Worm (Caenorhabditis elegans): Measurements from ENCODE around the gene srh-2.

The srh-2 gene

DNA sequence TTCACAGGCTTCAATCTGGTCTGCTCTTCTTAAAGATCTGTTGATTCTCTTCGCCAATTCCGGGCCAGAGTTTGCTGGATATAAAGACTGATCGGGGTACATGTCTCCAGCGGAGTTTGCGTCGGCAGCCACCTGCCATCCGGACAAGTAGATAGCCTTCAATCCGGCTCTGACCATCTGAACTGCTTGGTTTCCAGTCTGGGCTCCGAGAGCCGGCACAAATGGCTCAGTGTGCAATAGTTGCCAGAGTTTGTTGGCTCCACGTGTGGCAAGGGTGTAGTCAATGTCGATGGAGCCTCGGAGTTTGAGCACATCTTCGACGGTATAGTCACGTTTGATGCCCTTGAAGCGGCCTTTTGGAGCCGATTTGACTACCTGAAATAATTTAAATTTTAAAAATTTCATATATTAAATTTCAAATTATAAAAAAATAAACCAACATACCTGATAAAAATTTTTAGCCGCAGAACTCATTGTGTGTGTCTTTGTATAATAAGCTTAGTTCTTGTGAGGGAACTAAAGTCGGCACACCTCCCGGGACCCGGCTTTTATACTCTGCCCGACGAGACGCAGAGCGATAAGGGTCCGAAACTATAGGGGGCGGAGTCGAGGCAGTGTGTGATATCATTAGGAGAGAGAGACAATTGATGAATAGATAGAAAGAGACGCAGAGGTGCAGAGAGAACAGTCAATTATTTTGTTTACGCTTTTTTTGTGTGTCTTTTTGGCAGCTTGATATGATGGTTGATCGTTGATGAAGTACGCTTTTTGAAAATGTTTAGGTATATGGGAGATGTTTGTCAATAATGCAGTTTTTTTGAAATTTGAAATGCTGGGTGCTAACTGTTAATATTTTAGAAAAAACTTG lies at the start of gene srh-2, which contains the start of gene icl-1:
Gene srh-2, plus strand, starts transcription at position 818 of the 868 bp plus-strand sequence.
Gene icl-1, minus strand, starts transcription at position 521 of the 868 bp plus-strand sequence.
- TF ChIP-seq him-1 (tag; optimal IDR thresholded peaks at IDR 0.05) (no peak), dao-5 (tag; optimal IDR thresholded peaks at IDR 0.05) (no peak), W03F9.2 (tag; optimal IDR thresholded peaks at IDR 0.05) (peak; percentile 3)

DNA sequence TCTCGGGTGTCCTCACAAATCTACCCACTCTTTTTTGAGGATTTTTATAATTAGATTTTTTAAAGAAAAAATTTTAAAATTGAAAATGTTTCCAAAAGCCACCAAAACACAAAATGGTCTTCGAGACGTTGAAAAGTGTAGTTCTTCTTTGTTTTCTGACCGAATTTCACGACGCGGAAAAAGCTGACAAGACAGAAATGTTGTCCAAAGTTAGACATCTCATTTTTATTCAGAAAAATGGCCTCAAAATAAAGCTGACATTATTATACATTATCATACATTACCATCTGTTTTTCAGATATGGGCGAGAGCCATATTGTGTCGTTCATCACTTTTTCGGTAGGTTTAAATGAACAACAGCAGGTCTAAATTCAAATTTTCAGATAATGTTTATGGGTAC lies 48.4 kb upstream of the srh-2 start, which contains the start of gene srx-22:
Gene srx-22, plus strand, starts transcription at position 301 of the 400 bp plus-strand sequence.
- TF ChIP-seq W03F9.2 (tag; optimal IDR thresholded peaks at IDR 0.05) (no peak), dao-5 (tag; optimal IDR thresholded peaks at IDR 0.05) (no peak), him-1 (tag; optimal IDR thresholded peaks at IDR 0.05) (no peak)

DNA sequence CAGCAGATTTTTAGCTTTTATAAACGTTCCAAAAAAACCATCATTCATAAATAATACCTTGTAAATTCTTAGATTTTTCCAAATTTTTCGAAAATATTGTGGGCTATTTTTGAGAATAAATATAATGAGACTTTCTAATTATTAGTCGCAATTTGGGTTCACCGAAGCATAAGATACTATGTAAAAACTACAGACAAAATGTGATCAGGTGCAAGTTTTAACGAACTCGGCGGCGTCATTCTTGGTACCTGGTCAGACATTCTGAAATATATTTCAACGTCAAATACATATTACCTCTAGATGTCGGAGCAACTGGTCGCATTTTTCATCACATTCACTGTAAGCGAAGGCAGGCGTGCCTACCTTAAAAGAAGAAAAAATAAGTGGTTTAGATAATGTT lies 46.1 kb upstream of the srh-2 start, which contains the start of gene srx-23:
Gene srx-23, plus strand, starts transcription at position 301 of the 400 bp plus-strand sequence.
- TF ChIP-seq him-1 (tag; optimal IDR thresholded peaks at IDR 0.05) (no peak), W03F9.2 (tag; optimal IDR thresholded peaks at IDR 0.05) (no peak), dao-5 (tag; optimal IDR thresholded peaks at IDR 0.05) (no peak)

DNA sequence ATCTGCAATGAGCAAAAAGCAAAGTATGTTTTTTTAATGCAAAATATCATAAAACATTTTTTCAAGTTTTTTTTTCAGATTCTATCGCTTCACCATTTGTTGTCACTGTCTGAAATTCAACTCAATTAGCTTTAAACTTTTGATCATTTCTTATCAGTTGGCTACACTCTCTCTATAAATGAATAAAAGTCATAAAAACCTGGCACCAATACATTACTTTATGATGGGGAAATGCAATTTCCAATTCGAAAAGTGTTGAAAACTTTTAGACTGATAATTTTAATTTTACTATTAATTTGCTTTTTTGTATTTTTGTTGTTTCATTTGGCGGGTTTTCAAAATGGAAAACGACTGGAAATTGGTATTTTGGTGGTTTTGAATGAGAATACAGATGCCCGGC lies 44.2 kb upstream of the srh-2 start, which contains the start of gene F31F4.1:
Gene F31F4.1, plus strand, starts transcription at position 203 of the 400 bp plus-strand sequence.
- TF ChIP-seq dao-5 (tag; optimal IDR thresholded peaks at IDR 0.05) = no peak
- TF ChIP-seq him-1 (tag; optimal IDR thresholded peaks at IDR 0.05) = no peak
- TF ChIP-seq W03F9.2 (tag; optimal IDR thresholded peaks at IDR 0.05) = no peak

DNA sequence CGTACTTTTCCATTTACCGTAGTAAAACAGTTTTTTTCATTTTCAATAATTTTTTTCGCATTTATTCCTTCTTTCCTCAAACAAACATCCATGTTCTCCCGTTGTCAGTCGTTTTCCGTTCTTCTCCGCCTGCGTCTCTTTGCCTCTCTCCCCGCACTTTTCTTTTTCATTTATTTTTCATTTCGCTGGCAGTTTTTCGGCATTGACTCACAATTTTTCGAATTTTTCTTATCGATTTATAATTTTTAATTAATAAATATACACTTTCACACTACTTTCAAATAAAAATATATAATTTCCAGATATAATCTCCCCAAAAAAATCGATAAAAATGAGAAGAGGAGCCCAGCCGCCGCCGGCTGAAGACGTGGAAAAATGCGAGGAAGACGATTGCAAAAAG lies 40.7 kb upstream of the srh-2 start, which contains the start of gene H25P19.1:
Gene H25P19.1, plus strand, starts transcription at position 301 of the 400 bp plus-strand sequence.
- no peak for TF ChIP-seq him-1 (tag; optimal IDR thresholded peaks at IDR 0.05)
- no peak for TF ChIP-seq dao-5 (tag; optimal IDR thresholded peaks at IDR 0.05)
- no peak for TF ChIP-seq W03F9.2 (tag; optimal IDR thresholded peaks at IDR 0.05)

DNA sequence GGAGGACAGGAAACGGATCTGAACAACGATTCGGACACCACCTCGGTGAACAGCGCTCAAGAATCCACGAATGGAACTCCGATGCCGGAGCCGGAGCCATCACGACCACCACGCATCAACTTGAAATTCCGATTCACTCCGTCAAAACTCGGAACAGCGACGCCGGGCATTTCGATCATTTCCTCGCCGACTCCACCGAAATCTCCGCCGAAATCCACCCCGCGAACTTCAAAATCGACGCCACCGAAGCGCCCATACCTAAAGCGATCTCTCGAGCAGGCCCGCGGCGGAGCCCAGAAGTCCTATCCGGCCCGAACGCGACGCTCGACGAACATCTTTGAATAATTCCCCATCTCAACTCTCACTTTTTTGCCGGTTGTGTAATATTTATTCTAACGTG lies 38.6 kb upstream of the srh-2 start:
- TF ChIP-seq him-1 (tag; optimal IDR thresholded peaks at IDR 0.05) (no peak), W03F9.2 (tag; optimal IDR thresholded peaks at IDR 0.05) (no peak), dao-5 (tag; optimal IDR thresholded peaks at IDR 0.05) (no peak)

DNA sequence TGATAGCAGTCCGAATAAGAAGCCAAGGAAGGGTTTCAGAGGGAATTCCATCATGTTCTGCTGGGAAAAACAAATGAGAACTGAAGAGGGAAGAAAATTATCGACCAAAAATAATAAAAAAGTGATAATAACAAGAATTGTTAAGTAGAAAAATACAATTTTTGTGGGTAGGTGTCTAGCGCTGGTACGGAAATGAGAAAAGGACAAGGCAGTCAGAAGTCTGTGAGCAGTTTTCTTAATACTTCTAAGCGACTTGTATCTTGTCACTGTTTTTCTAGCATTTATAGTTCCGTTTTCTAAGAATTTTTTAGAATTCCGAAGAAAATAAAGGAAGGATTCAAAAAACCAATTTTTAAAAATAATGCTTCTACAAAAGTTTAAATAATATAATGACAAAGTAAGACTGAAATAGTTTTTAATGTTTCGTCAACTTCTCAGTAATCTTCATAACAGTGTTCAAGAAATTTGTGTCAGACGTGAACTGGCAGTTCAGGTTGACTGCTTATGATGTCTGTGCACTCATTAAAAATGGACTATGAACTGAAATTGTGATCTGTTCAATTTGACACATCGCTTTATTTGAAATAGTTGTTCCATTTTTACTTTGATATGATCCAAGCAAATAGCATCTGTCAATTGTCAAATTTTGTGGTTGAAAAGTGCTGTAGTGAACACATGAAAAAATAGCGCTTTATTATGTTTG lies 35.2 kb upstream of the srh-2 start, which contains the start of gene srx-4:
Gene srx-4, minus strand, starts transcription at position 51 of the 703 bp plus-strand sequence.
- TF ChIP-seq him-1 (tag; optimal IDR thresholded peaks at IDR 0.05) = no peak
- no peak for TF ChIP-seq dao-5 (tag; optimal IDR thresholded peaks at IDR 0.05)
- no peak for TF ChIP-seq W03F9.2 (tag; optimal IDR thresholded peaks at IDR 0.05)

DNA sequence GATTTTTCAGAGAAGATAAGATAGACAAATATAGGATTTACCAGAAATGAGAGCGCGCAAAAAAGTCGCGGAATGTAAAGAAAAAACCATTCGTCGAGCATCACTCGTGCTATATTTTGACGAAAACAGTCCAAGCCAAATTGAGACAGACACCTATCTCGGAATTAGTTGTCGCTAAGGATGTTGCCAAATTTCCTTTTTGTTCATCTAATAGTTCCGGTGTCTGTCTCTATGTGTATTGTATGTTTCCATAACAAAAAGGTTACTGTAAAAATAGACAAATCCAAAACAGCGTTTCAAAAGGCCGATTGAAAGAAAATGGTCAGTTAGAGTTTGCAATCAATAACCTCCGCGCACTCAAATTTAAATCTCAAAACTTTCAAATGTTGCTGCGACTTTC lies 33.5 kb upstream of the srh-2 start, which contains the start of gene srj-53:
Gene srj-53, minus strand, starts transcription at position 101 of the 400 bp plus-strand sequence.
- TF ChIP-seq him-1 (tag; optimal IDR thresholded peaks at IDR 0.05) (no peak), dao-5 (tag; optimal IDR thresholded peaks at IDR 0.05) (no peak), W03F9.2 (tag; optimal IDR thresholded peaks at IDR 0.05) (no peak)

DNA sequence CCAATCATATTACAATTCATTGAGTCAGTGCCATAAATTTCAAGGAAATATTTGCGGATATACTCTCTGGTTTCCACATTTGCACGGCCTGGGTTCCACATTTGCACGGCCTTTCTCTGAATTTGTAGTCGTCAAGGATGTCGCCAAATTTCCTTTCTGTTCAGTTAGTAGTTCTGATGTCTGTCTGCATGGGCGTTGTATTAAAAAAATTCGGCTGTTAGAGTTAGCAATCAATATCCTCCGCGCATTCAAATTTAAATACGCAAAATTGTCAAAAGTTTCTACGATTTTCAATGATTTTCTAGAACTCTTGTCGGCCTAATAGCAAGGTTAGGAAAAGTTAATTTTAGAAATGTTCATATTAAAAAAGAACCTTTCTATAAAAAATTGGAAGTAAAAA lies 32.2 kb upstream of the srh-2 start, which contains the start of gene srj-52:
Gene srj-52, minus strand, starts transcription at position 101 of the 400 bp plus-strand sequence.
- no peak for TF ChIP-seq W03F9.2 (tag; optimal IDR thresholded peaks at IDR 0.05)
- no peak for TF ChIP-seq him-1 (tag; optimal IDR thresholded peaks at IDR 0.05)
- no peak for TF ChIP-seq dao-5 (tag; optimal IDR thresholded peaks at IDR 0.05)

DNA sequence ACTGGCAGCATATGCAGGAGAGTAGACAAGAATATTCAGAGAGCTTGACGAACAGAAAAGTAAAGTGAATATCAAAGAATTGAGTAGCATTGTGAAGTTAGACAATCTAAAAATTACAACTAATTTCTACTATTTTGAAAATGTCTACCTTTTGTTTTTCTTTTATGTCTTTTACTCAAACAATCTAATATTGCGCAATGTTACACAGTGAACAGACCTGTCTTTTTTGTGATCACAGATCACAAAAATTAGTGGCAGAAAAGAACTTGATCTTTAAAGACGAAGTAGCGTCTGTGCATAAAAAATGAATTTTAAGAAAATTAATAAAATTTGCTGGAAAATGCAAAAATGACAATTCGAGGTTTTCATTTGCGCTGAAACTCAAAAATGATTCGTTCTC lies 29.1 kb upstream of the srh-2 start:
- no peak for TF ChIP-seq him-1 (tag; optimal IDR thresholded peaks at IDR 0.05)
- no peak for TF ChIP-seq W03F9.2 (tag; optimal IDR thresholded peaks at IDR 0.05)
- TF ChIP-seq dao-5 (tag; optimal IDR thresholded peaks at IDR 0.05) = no peak

DNA sequence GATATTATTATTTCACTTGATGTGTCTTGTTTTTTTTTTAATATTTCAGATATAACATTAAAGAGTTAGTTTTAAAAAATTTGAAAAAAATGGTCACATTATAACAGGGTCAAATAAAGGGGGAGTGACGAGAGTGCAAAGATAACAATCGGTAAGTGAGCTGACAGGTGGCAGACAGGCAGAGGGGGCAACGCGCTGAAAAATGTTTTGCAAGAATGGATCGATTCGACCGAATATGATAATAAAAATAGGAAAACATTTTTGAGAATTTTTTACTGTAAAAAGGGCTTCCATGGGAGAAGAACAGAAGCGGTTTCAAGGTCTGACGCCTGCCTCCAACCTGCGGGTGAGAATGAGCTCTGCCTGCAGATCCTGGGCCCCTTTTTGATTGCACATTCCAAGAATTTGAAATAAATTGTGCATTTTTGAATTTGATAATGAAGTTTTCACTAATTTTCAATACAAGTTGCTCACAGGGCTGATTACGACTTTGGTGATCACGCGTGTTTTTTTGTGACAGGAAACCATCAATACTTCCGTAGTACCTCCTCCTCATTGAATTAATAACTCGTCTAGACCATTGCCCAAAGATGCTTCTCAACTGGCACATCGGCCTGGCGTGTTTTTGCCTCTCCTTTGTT lies 28.5 kb upstream of the srh-2 start, which contains the start of the genes ugt-29 and srx-5:
Gene ugt-29, minus strand, starts transcription at position 101 of the 641 bp plus-strand sequence.
Gene srx-5, plus strand, starts transcription at position 591 of the 641 bp plus-strand sequence.
- TF ChIP-seq dao-5 (tag; optimal IDR thresholded peaks at IDR 0.05) (no peak), him-1 (tag; optimal IDR thresholded peaks at IDR 0.05) (no peak), W03F9.2 (tag; optimal IDR thresholded peaks at IDR 0.05) (no peak)

DNA sequence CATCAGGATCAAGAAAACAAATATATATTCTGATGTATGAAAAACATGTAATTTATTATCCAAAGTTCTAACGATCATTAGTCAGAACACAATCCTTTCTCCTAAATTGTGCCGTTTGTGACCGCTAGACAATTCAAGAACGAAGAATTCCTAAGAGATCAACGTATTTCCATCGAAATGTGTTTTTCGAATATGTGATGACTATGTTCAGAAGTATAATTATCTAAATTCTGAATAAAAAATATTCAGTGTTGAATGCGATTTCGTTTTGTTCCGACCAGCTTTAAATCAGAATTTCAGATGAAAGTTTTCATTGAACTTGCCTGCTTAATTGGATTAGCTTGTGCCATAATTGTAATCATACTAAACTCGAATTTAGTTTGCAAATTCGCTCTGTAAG lies 25.8 kb upstream of the srh-2 start, which contains the start of gene srbc-37:
Gene srbc-37, plus strand, starts transcription at position 301 of the 400 bp plus-strand sequence.
- TF ChIP-seq him-1 (tag; optimal IDR thresholded peaks at IDR 0.05) (no peak), W03F9.2 (tag; optimal IDR thresholded peaks at IDR 0.05) (no peak), dao-5 (tag; optimal IDR thresholded peaks at IDR 0.05) (no peak)

DNA sequence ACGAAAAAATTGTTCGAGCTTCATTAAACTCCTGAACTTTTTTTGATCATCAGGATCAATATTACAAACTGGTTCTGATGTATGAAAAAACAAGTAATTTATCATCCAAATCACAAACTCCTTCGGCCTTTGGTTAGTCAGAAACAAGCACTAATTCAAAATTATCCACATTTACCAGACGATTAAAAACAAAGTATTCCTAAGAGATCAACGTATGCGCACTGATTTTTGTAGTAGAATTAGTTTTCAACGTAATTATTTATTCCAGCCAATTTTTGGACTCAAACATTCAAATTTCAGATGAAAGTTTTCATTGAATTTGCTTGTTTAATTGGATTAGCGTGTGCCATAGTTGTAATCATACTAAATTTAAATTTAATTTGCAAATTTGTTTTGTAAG lies 21.2 kb upstream of the srh-2 start, which contains the start of gene srbc-38:
Gene srbc-38, plus strand, starts transcription at position 301 of the 400 bp plus-strand sequence.
- TF ChIP-seq W03F9.2 (tag; optimal IDR thresholded peaks at IDR 0.05) = no peak
- no peak for TF ChIP-seq dao-5 (tag; optimal IDR thresholded peaks at IDR 0.05)
- no peak for TF ChIP-seq him-1 (tag; optimal IDR thresholded peaks at IDR 0.05)

All from whole organism, L4/young adult.